Worm (Caenorhabditis elegans): ENCODE measurements around the gene pat-2.

- TF ChIP-seq mep-1 (tag; optimal IDR thresholded peaks at IDR 0.05) (no peak), nhr-41 (GFP tag; IDR thresholded peaks at IDR 0.05) (no peak), nhr-25 (tag; optimal IDR thresholded peaks at IDR 0.05; ENCODE audit: borderline replicate concordance, insufficient read depth) (no peak), fos-1 (tag; optimal IDR thresholded peaks at IDR 0.05) (no peak), nhr-42 (GFP tag; IDR thresholded peaks at IDR 0.05) (no peak)
Observed at ce11 chrIII:8849507-8849906, 30.8 kb downstream of the pat-2 start, which contains the start of gene F44E2.8.

Data from whole organism, L4 larva.